Fruit fly (Drosophila melanogaster): ENCODE data around the gene vls.

The vls gene

DNA sequence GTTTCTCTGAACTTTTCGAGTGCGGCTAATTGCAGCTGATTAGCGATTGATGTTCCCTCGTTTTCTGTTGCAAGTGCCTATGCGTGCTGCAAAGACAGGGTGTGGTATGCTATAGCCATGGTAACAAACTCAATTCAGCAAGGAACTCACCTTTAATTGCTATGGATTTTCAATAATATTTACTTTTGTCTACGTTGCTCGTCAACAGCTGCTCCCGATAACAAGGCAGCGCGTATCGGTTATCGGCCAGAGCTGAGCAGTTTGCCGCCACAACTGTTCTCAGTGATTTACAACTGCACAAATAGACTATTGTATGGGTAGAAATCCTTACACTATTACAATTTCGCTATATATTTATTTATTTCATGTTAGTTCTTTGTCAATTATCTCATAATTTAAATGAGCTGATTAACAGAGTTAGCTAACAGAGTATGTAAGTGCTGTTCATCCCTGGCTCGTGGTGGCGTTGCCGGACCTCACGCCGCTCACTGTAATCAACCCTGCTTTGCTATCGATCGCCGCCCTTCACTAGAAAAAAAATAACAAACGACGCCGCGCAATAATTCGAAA, 9.8 kb upstream of the vls start, which contains the start of the genes pr and neb (continued):
- TF ChIP-seq H2.0 (GFP tag; IDR thresholded peaks at IDR 0.05) (peak; percentile 48), yki (optimal IDR thresholded peaks at IDR 0.05) (no peak), CG13296 (GFP tag; optimal IDR thresholded peaks at IDR 0.05) (no peak), CG16815 (GFP tag; optimal IDR thresholded peaks at IDR 0.05) (no peak), CG14014 (GFP tag; IDR thresholded peaks at IDR 0.05) (peak; percentile 77), CG9727 (GFP tag; optimal IDR thresholded peaks at IDR 0.05) (peak; percentile 68), Opbp (GFP tag; IDR thresholded peaks at IDR 0.05; ENCODE audit: partially characterized antibody) (peak; percentile 54; the same call in 2 of the 3 replicates), vnd (GFP tag; IDR thresholded peaks at IDR 0.05; ENCODE audit: partially characterized antibody) (no peak), croc (GFP tag; conservative IDR thresholded peaks at IDR 0.05) (no peak), mld (GFP tag; IDR thresholded peaks at IDR 0.05; ENCODE audit: partially characterized antibody) (no peak), ewg (GFP tag; optimal IDR thresholded peaks at IDR 0.05) (peak; percentile 26), zfh1 (GFP tag; IDR thresholded peaks at IDR 0.05) (peak; percentile 62), salm (tag; optimal IDR thresholded peaks at IDR 0.05) (no peak), ara (GFP tag; IDR thresholded peaks at IDR 0.05) (no peak), peb (GFP tag; IDR thresholded peaks at IDR 0.05) (no peak), otp (GFP tag; IDR thresholded peaks at IDR 0.05) (peak; percentile 17; the same call in 1 of the 3 replicates), Hsf (GFP tag; optimal IDR thresholded peaks at IDR 0.05) (peak; percentile 25), Fer3 (tag; optimal IDR thresholded peaks at IDR 0.05) (no peak), CG1647 (GFP tag; optimal IDR thresholded peaks at IDR 0.05) (peak; percentile 18), rib (GFP tag; IDR thresholded peaks at IDR 0.05) (peak; percentile 17; the same call in 1 of the 2 replicates), gce (GFP tag; IDR thresholded peaks at IDR 0.05) (no peak), slp2 (GFP tag; optimal IDR thresholded peaks at IDR 0.05) (no peak), ab (GFP tag; optimal IDR thresholded peaks at IDR 0.05) (no peak), ERR (GFP tag; optimal IDR thresholded peaks at IDR 0.05) (peak; percentile 45), CG30020 (tag; optimal IDR thresholded peaks at IDR 0.05) (peak; percentile 45), CG5180 (GFP tag; optimal IDR thresholded peaks at IDR 0.05) (no peak), Six4 (GFP tag; optimal IDR thresholded peaks at IDR 0.05) (no peak), sd (tag; optimal IDR thresholded peaks at IDR 0.05) (no peak), twi (tag; optimal IDR thresholded peaks at IDR 0.05) (peak; percentile 39), CG8359 (GFP tag; optimal IDR thresholded peaks at IDR 0.05; ENCODE audit: borderline replicate concordance) (no peak), ind (GFP tag; optimal IDR thresholded peaks at IDR 0.05) (peak; percentile 11), CG14710 (tag; optimal IDR thresholded peaks at IDR 0.05) (peak; percentile 69), pnt (GFP tag; optimal IDR thresholded peaks at IDR 0.05) (no peak), CG9609 (GFP tag; optimal IDR thresholded peaks at IDR 0.05) (no peak), HmgD (GFP tag; optimal IDR thresholded peaks at IDR 0.05) (no peak), chn (GFP tag; optimal IDR thresholded peaks at IDR 0.05) (peak; percentile 26), CG7271 (tag; optimal IDR thresholded peaks at IDR 0.05) (no peak), MESR4 (GFP tag; optimal IDR thresholded peaks at IDR 0.05) (peak; percentile 49), kni (GFP tag; optimal IDR thresholded peaks at IDR 0.05) (no peak), tgo (GFP tag; IDR thresholded peaks at IDR 0.05) (peak; percentile 56), CG10147 (GFP tag; optimal IDR thresholded peaks at IDR 0.05) (peak; percentile 56), Max (GFP tag; optimal IDR thresholded peaks at IDR 0.05) (peak; percentile 64), Optix (GFP tag; IDR thresholded peaks at IDR 0.05) (peak; percentile 6; the same call in 1 of the 3 replicates), CG2889 (GFP tag; IDR thresholded peaks at IDR 0.05) (no peak), CTCF (GFP tag; optimal IDR thresholded peaks at IDR 0.05) (no peak), CG2199 (GFP tag; IDR thresholded peaks at IDR 0.05) (no peak), CG12071 (GFP tag; optimal IDR thresholded peaks at IDR 0.05) (no peak), pfk (GFP tag; optimal IDR thresholded peaks at IDR 0.05) (no peak), disco-r (GFP tag; optimal IDR thresholded peaks at IDR 0.05) (peak; percentile 16), Aef1 (GFP tag; IDR thresholded peaks at IDR 0.05) (peak; percentile 73), p53 (GFP tag; optimal IDR thresholded peaks at IDR 0.05) (peak; percentile 5), HLH3B (GFP tag; IDR thresholded peaks at IDR 0.05) (peak; percentile 57)

All from whole organism, embryonic.